Fruit fly (Drosophila melanogaster) whole organism: ENCODE measurements around the gene Psf1.

Source experiments
- CG8478 ChIP-seq: fragments of >200 bp; optimal IDR thresholded peaks from 2 replicates; lab custom pipeline; 2018; ENCODE audit warnings: inconsistent platforms
- Dll ChIP-seq: fragments of >200 bp; optimal IDR thresholded peaks from 2 replicates; lab custom pipeline; 2017
- EcR ChIP-seq, 2 experiments: fragments of >200 bp; optimal IDR thresholded peaks; 2 replicates each; lab custom pipeline; 2017; ENCODE audit warnings: missing biosample characterization in 2 of 2, missing genetic modification characterization in 2 of 2, missing genetic modification reagents in 2 of 2
- pan ChIP-seq: fragments of >200 bp; optimal IDR thresholded peaks from 2 replicates; lab custom pipeline; 2017
- psq ChIP-seq: fragments of >200 bp; optimal IDR thresholded peaks from 2 replicates; lab custom pipeline; 2017
- usp ChIP-seq: fragments of >200 bp; optimal IDR thresholded peaks from 2 replicates; lab custom pipeline; 2017; ENCODE audit warnings: missing biosample characterization, missing genetic modification characterization, mixed read lengths

The Psf1 gene

dm6 chr3L:1216460-1216859 lies 31.0 kb downstream of the Psf1 start:
- TF ChIP-seq pan: no peak
- no peak for TF ChIP-seq psq (lab: Kevin White, UChicago)
- TF ChIP-seq usp (GFP tag; lab: Kevin White, UChicago): no peak
- TF ChIP-seq EcR (GFP tag; optimal IDR thresholded peaks at IDR 0.05; lab: Kevin White, UChicago): no peak
- no peak for TF ChIP-seq Dll (lab: Kevin White, UChicago)
- TF ChIP-seq CG8478 (lab: Kevin White, UChicago): no peak

dm6 chr3L:1212571-1212970 lies 34.9 kb downstream of the Psf1 start, which contains the start of gene LysE:
LysE (plus strand) TSS chr3L:1212827.
- TF ChIP-seq usp (GFP tag; lab: Kevin White, UChicago) (no peak), pan (no peak), Dll (lab: Kevin White, UChicago) (no peak)

DNA sequence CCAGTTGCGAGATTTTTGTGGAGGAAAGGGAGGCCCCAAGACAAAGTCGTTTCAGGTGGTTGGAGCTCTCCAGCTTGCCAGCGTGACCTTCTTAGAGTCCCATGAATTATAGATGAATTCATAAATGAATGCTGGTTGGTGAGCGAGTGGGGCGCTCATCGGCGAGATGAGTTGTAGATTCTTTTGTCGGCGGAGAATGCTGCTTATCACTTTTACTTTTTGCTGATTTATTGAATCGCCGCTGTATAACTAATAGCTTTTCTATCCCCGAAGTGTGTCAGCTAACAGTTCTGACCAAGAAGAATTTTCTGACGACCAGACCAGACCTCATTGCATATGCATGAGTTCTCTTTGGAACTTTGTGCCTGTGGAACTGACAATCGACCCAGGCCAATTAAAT lies 35.4 kb downstream of the Psf1 start:
- TF ChIP-seq pan (no peak), Dll (lab: Kevin White, UChicago) (no peak), usp (GFP tag; lab: Kevin White, UChicago) (no peak), psq (lab: Kevin White, UChicago) (no peak), EcR (GFP tag; optimal IDR thresholded peaks at IDR 0.05; lab: Kevin White, UChicago) (no peak), CG8478 (lab: Kevin White, UChicago) (no peak)

DNA sequence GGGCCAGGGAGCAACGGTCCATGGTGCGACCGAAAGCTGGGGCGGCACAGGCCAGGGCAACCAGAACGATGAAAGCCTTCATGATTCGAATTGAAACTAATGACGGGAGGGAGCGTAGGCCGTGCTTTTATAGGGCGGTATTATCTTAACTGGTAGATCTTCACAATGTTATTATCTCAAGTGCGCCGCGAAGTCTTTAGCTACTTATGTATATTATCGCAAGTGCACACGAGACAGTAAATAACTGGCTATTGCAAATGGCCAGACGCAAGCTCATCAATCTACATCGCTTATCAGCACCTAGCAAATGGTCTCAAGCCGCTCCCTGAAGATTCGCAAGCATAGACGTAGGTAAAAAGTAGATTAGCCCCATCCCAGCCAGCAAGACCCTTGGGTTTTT lies 36.4 kb downstream of the Psf1 start, which contains the start of gene LysD:
TSS of gene LysD (minus strand) at position 101 of the 400 bp plus-strand sequence.
- TF ChIP-seq usp (GFP tag; lab: Kevin White, UChicago): no peak
- no peak for TF ChIP-seq pan
- TF ChIP-seq EcR (GFP tag; optimal IDR thresholded peaks at IDR 0.05; lab: Kevin White, UChicago): no peak
- TF ChIP-seq CG8478 (lab: Kevin White, UChicago): no peak
- TF ChIP-seq Dll (lab: Kevin White, UChicago): no peak
- TF ChIP-seq psq (lab: Kevin White, UChicago): no peak

dm6 chr3L:1208206-1208605 lies 39.3 kb downstream of the Psf1 start:
- no peak for TF ChIP-seq EcR (GFP tag; optimal IDR thresholded peaks at IDR 0.05; lab: Kevin White, UChicago)

- TF ChIP-seq pan: no peak
- no peak for TF ChIP-seq Dll (lab: Kevin White, UChicago)
- TF ChIP-seq EcR (GFP tag; optimal IDR thresholded peaks at IDR 0.05; lab: Kevin White, UChicago): no peak
- no peak for TF ChIP-seq usp (GFP tag; lab: Kevin White, UChicago)
- TF ChIP-seq CG8478 (lab: Kevin White, UChicago): no peak
Measured at dm6 chr3L:1206682-1207421, 40.6 kb downstream of the Psf1 start, which contains the start of gene LysB. LysB (plus strand) TSS chr3L:1207371.

dm6 chr3L:1204674-1205547 lies 42.6 kb downstream of the Psf1 start, which contains the start of gene CG9119:
CG9119 (minus strand) TSS chr3L:1204795.
- TF ChIP-seq Dll (lab: Kevin White, UChicago): no peak
- no peak for TF ChIP-seq usp (GFP tag; lab: Kevin White, UChicago)
- no peak for TF ChIP-seq EcR (GFP tag; optimal IDR thresholded peaks at IDR 0.05; lab: Kevin White, UChicago)
- no peak for TF ChIP-seq pan
- TF ChIP-seq CG8478 (lab: Kevin White, UChicago): no peak
- TF ChIP-seq psq (lab: Kevin White, UChicago): no peak

DNA sequence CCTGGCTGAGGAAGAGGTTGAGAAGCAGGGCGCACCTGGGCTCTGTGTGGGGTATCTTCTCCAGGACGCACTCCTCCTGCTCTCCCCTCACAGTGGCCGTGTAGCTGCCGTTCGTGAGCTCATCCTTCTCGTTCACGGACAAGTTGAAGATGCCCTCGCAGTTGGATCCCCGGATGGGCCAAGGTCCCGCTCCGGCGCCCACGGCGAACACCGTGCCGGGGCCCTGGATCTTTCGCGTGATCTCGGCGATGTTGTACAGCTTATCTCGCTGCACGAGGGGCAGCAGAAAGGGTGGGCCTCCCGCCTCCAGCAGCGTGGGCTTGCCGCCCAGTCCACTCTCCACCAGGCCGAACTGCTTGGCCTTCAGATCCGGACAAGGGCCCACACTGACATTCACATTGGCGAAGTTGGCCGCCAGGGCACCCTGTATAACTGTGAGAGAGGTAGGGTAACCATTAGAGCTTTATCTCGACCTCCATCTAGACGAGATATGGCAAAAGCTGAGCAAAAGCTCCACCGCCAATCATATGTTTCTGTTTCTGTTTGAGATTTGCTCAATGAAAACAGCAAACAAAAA lies 43.5 kb downstream of the Psf1 start:
- TF ChIP-seq Dll (lab: Kevin White, UChicago) (no peak), pan (no peak), EcR (GFP tag; optimal IDR thresholded peaks at IDR 0.05; lab: Kevin White, UChicago) (no peak), usp (GFP tag; lab: Kevin White, UChicago) (no peak), CG8478 (lab: Kevin White, UChicago) (no peak), psq (lab: Kevin White, UChicago) (no peak)

DNA sequence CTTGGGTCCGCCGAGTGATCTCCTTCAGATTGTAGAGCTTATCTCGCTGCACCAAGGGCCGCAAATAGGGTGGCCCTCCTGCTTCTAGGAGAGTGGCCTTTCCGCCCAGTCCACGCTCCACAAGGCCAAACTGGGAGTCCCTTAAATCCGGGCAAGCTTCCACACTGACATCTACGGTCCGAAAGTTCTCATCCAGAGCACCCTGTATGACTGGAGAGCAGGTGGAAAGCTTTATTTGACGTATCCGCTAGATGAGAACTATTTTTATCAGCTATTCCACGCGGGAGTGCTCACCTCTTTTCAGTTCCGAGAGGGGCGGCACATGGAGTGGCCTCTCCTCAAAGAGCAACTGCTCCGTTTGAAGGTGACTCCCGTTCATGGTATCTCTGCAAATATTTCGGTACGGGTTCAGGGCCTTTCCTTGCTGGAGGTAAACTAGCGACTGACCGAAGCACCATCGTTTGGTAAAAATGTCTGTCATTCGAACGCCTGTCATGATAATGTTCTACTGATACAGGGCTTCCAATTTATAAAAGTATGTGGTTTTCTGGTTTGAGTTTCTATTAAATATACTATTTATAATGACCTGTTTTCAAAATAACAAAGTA lies 44.8 kb downstream of the Psf1 start, which contains the start of gene meep:
TSS of gene meep (minus strand) at position 449 of the 608 bp plus-strand sequence.
- no peak for TF ChIP-seq CG8478 (lab: Kevin White, UChicago)
- TF ChIP-seq usp (GFP tag; lab: Kevin White, UChicago): no peak
- TF ChIP-seq EcR (GFP tag; optimal IDR thresholded peaks at IDR 0.05; lab: Kevin White, UChicago): no peak
- TF ChIP-seq pan: no peak
- TF ChIP-seq Dll (lab: Kevin White, UChicago): no peak
- TF ChIP-seq psq (lab: Kevin White, UChicago): no peak

- TF ChIP-seq psq (lab: Kevin White, UChicago): no peak
- TF ChIP-seq EcR (GFP tag; optimal IDR thresholded peaks at IDR 0.05; lab: Kevin White, UChicago): no peak
- TF ChIP-seq Dll (lab: Kevin White, UChicago): no peak
- TF ChIP-seq CG8478 (lab: Kevin White, UChicago): no peak
- TF ChIP-seq pan: no peak
- TF ChIP-seq usp (GFP tag; lab: Kevin White, UChicago): no peak
Measured at dm6 chr3L:1200357-1201051, 47.0 kb downstream of the Psf1 start, which contains the start of gene mwh. mwh (plus strand) TSS chr3L:1200786.
